Fruit fly (Drosophila melanogaster) whole organism, embryonic: ENCODE data around the gene Ir75b.
A peak's percentile ranks its signal among the peaks of the same experiment; 100 is the strongest.

Source experiments
- BEAF-32 ChIP-seq: fragments of 200-800 bp; sonication (Bioruptor generic); optimal IDR thresholded peaks from 3 replicates; lab custom pipeline; 2017; ENCODE audit warnings: missing biosample characterization, missing genetic modification characterization, mild to moderate bottlenecking, moderate library complexity, missing genetic modification reagents
- Bgb ChIP-seq: fragments of 200-800 bp; sonication (Bioruptor generic); IDR thresholded peaks from 2 replicates; pipeline ENCODE4 v1.3.6; 2022; ENCODE audit warnings: missing biosample characterization, missing genetic modification characterization; ENCODE audit not compliant: partially characterized antibody
- CG10147 ChIP-seq: fragments of 200-800 bp; sonication (Bioruptor generic); optimal IDR thresholded peaks from 2 replicates; lab custom pipeline; 2019; ENCODE audit warnings: missing biosample characterization, mild to moderate bottlenecking, missing genetic modification characterization, moderate library complexity
- CG10267 ChIP-seq: fragments of 200-800 bp; sonication (Bioruptor generic); optimal IDR thresholded peaks from 2 replicates; lab custom pipeline; 2018; ENCODE audit warnings: missing biosample characterization, mild to moderate bottlenecking, missing genetic modification characterization, moderate library complexity
- CG10543 ChIP-seq: fragments of 200-800 bp; sonication (Bioruptor generic); optimal IDR thresholded peaks from 3 replicates; lab custom pipeline; 2017; ENCODE audit warnings: missing biosample characterization, mild to moderate bottlenecking, missing genetic modification characterization, moderate library complexity
- CG10565 ChIP-seq: fragments of 200-800 bp; sonication (Bioruptor generic); optimal IDR thresholded peaks from 3 replicates; lab custom pipeline; 2016; ENCODE audit warnings: missing biosample characterization, mild to moderate bottlenecking, missing genetic modification characterization
- CG11093 ChIP-seq: fragments of 200-800 bp; sonication (Bioruptor generic); IDR thresholded peaks from 3 replicates; pipeline ENCODE4 v1.3.6; 2022; ENCODE audit warnings: missing biosample characterization, missing genetic modification characterization
- CG12071 ChIP-seq: fragments of 200-800 bp; sonication (Bioruptor generic); optimal IDR thresholded peaks from 3 replicates; lab custom pipeline; 2018; ENCODE audit warnings: missing biosample characterization, mild to moderate bottlenecking, missing genetic modification characterization
- CG12299 ChIP-seq: fragments of 200-800 bp; sonication (Bioruptor generic); optimal IDR thresholded peaks from 2 replicates; lab custom pipeline; 2018; ENCODE audit warnings: missing biosample characterization, mild to moderate bottlenecking, missing genetic modification characterization
- CG1233 ChIP-seq: fragments of 200-800 bp; sonication (Bioruptor generic); optimal IDR thresholded peaks from 4 replicates; lab custom pipeline; 2018; ENCODE audit warnings: missing biosample characterization, mild to moderate bottlenecking, missing genetic modification characterization
- CG17385 ChIP-seq: fragments of 200-800 bp; sonication (Bioruptor generic); optimal IDR thresholded peaks from 3 replicates; lab custom pipeline; 2018; ENCODE audit warnings: missing biosample characterization, mild to moderate bottlenecking, missing genetic modification characterization
- CG17568 ChIP-seq: fragments of 200-800 bp; sonication (Bioruptor generic); optimal IDR thresholded peaks from 2 replicates; lab custom pipeline; 2018; ENCODE audit warnings: missing biosample characterization, mild to moderate bottlenecking, missing genetic modification characterization, moderate library complexity
- CG18599 ChIP-seq: fragments of 200-800 bp; sonication (Bioruptor generic); optimal IDR thresholded peaks from 3 replicates; lab custom pipeline; 2017; ENCODE audit warnings: missing biosample characterization, missing genetic modification characterization, mild to moderate bottlenecking, moderate library complexity, missing genetic modification reagents
- CG30020 ChIP-seq: fragments of 200-800 bp; optimal IDR thresholded peaks from 2 replicates; lab custom pipeline; 2019; ENCODE audit warnings: missing biosample characterization, mild to moderate bottlenecking, missing genetic modification characterization, moderate library complexity
- CG30431 ChIP-seq: fragments of 200-800 bp; sonication (Bioruptor generic); optimal IDR thresholded peaks from 2 replicates; lab custom pipeline; 2017; ENCODE audit warnings: missing biosample characterization, missing genetic modification characterization
- CG32767 ChIP-seq: fragments of 200-800 bp; sonication (Bioruptor generic); IDR thresholded peaks from 2 replicates; pipeline ENCODE4 v1.3.6; 2022; ENCODE audit warnings: missing biosample characterization, missing genetic modification characterization
- CG34224 ChIP-seq: fragments of 200-800 bp; sonication (Bioruptor generic); IDR thresholded peaks from 3 replicates; pipeline ENCODE4 v1.3.6; 2022; ENCODE audit warnings: missing biosample characterization, missing genetic modification characterization; ENCODE audit not compliant: partially characterized antibody
- CG6254 ChIP-seq: fragments of 200-800 bp; sonication (Bioruptor generic); optimal IDR thresholded peaks from 3 replicates; lab custom pipeline; 2017; ENCODE audit warnings: mild to moderate bottlenecking, missing biosample characterization, missing genetic modification reagents, missing genetic modification characterization
- CG7786 ChIP-seq: fragments of 200-800 bp; sonication (Bioruptor generic); optimal IDR thresholded peaks from 2 replicates; lab custom pipeline; 2016; ENCODE audit warnings: missing biosample characterization, missing genetic modification characterization
- CG7928 ChIP-seq: fragments of 200-800 bp; sonication (Bioruptor generic); optimal IDR thresholded peaks from 2 replicates; lab custom pipeline; 2017; ENCODE audit warnings: missing biosample characterization, mild to moderate bottlenecking, missing genetic modification characterization
- CG8388 ChIP-seq: fragments of 200-800 bp; sonication (Bioruptor generic); optimal IDR thresholded peaks from 2 replicates; lab custom pipeline; 2019; ENCODE audit warnings: missing biosample characterization, mild to moderate bottlenecking, missing genetic modification characterization, moderate library complexity
- CG9437 ChIP-seq: fragments of 200-800 bp; sonication (Bioruptor generic); optimal IDR thresholded peaks from 2 replicates; lab custom pipeline; 2018; ENCODE audit warnings: missing biosample characterization, mild to moderate bottlenecking, missing genetic modification characterization
- CrebB ChIP-seq: fragments of 200-800 bp; sonication (Bioruptor generic); optimal IDR thresholded peaks from 3 replicates; lab custom pipeline; 2018; ENCODE audit warnings: missing biosample characterization, mild to moderate bottlenecking, missing genetic modification characterization
- E2f2 ChIP-seq: fragments of 200-800 bp; sonication (Bioruptor generic); IDR thresholded peaks from 2 replicates; pipeline ENCODE4 v1.3.6; 2022; ENCODE audit warnings: missing biosample characterization, missing genetic modification characterization
- Elba2 ChIP-seq: fragments of 200-800 bp; sonication (Bioruptor generic); optimal IDR thresholded peaks from 3 replicates; lab custom pipeline; 2016; ENCODE audit warnings: missing biosample characterization, missing genetic modification characterization
- Fer2 ChIP-seq: fragments of 200-800 bp; sonication (Bioruptor generic); optimal IDR thresholded peaks from 2 replicates; lab custom pipeline; 2018; ENCODE audit warnings: missing biosample characterization, mild to moderate bottlenecking, missing genetic modification characterization, moderate library complexity
- HHEX ChIP-seq: fragments of 200-800 bp; sonication (Bioruptor generic); optimal IDR thresholded peaks from 3 replicates; lab custom pipeline; 2017; ENCODE audit warnings: missing biosample characterization, mild to moderate bottlenecking, missing genetic modification characterization, missing genetic modification reagents
- HmgD ChIP-seq: fragments of 200-800 bp; sonication (Bioruptor generic); optimal IDR thresholded peaks from 3 replicates; lab custom pipeline; 2016; ENCODE audit warnings: missing biosample characterization, missing genetic modification characterization
- Jarid2 ChIP-seq: fragments of 200-800 bp; sonication (Bioruptor generic); optimal IDR thresholded peaks from 3 replicates; lab custom pipeline; 2017; ENCODE audit warnings: mild to moderate bottlenecking, missing biosample characterization, missing genetic modification reagents, missing genetic modification characterization
- MBD-R2 ChIP-seq: fragments of 200-800 bp; sonication (Bioruptor generic); IDR thresholded peaks from 2 replicates; pipeline ENCODE4 v1.3.6; 2022; ENCODE audit warnings: missing biosample characterization, missing genetic modification characterization
- Nf-YA ChIP-seq: fragments of 200-800 bp; sonication (Bioruptor generic); IDR thresholded peaks from 2 replicates; pipeline ENCODE4 v1.3.6; 2022; ENCODE audit warnings: missing biosample characterization, missing genetic modification characterization
- Ptx1 ChIP-seq: fragments of 200-800 bp; sonication (Bioruptor generic); IDR thresholded peaks from 2 replicates; pipeline ENCODE4 v1.3.6; 2022; ENCODE audit warnings: missing biosample characterization, missing genetic modification characterization
- Side ChIP-seq: fragments of 200-800 bp; sonication (Bioruptor generic); optimal IDR thresholded peaks from 2 replicates; lab custom pipeline; 2016; ENCODE audit warnings: missing biosample characterization, missing genetic modification characterization
- Tbp ChIP-seq: fragments of >200 bp; optimal IDR thresholded peaks from 2 replicates; lab custom pipeline; 2018; ENCODE audit warnings: missing biosample characterization, missing genetic modification characterization
- al ChIP-seq: fragments of 200-800 bp; sonication (Bioruptor generic); IDR thresholded peaks from 2 replicates; pipeline ENCODE4 v1.3.6; 2022; ENCODE audit warnings: missing biosample characterization, missing genetic modification characterization
- chif ChIP-seq, 2 experiments: fragments of 200-800 bp; sonication (Bioruptor generic); optimal IDR thresholded peaks; 3 replicates each; lab custom pipeline; 2016; ENCODE audit warnings: missing biosample characterization in 2 of 2, missing genetic modification characterization in 2 of 2
- crc ChIP-seq: fragments of 200-800 bp; sonication (Bioruptor generic); optimal IDR thresholded peaks from 2 replicates; lab custom pipeline; 2016; ENCODE audit warnings: missing biosample characterization, missing genetic modification characterization
- dmrt11E ChIP-seq: fragments of 200-800 bp; sonication (Bioruptor generic); optimal IDR thresholded peaks from 3 replicates; lab custom pipeline; 2018; ENCODE audit warnings: missing biosample characterization, mild to moderate bottlenecking, missing genetic modification characterization, moderate library complexity
- dmrt99B ChIP-seq: fragments of 200-800 bp; sonication (Bioruptor generic); optimal IDR thresholded peaks from 2 replicates; lab custom pipeline; 2018; ENCODE audit warnings: missing biosample characterization, mild to moderate bottlenecking, missing genetic modification characterization, moderate library complexity
- emc ChIP-seq: fragments of 200-800 bp; sonication (Bioruptor generic); optimal IDR thresholded peaks from 2 replicates; lab custom pipeline; 2016; ENCODE audit warnings: missing biosample characterization, missing genetic modification characterization
- gcm ChIP-seq: fragments of 200-800 bp; sonication (Bioruptor generic); optimal IDR thresholded peaks from 2 replicates; lab custom pipeline; 2019; ENCODE audit warnings: missing biosample characterization, mild to moderate bottlenecking, missing genetic modification characterization, moderate library complexity
- kni ChIP-seq: fragments of 200-800 bp; sonication (Bioruptor generic); optimal IDR thresholded peaks from 3 replicates; lab custom pipeline; 2017; ENCODE audit warnings: mild to moderate bottlenecking, missing biosample characterization, missing genetic modification reagents, missing genetic modification characterization
- mirr ChIP-seq: fragments of 200-800 bp; sonication (Bioruptor generic); optimal IDR thresholded peaks from 3 replicates; lab custom pipeline; 2018; ENCODE audit warnings: missing biosample characterization, mild to moderate bottlenecking, missing genetic modification characterization
- org-1 ChIP-seq: fragments of 200-800 bp; sonication (Bioruptor generic); optimal IDR thresholded peaks from 2 replicates; lab custom pipeline; 2017; ENCODE audit warnings: missing biosample characterization, missing genetic modification characterization
- p53 ChIP-seq: fragments of 200-800 bp; sonication (Bioruptor generic); optimal IDR thresholded peaks from 2 replicates; lab custom pipeline; 2016; ENCODE audit warnings: missing biosample characterization, missing genetic modification characterization
- pho ChIP-seq: fragments of 200-800 bp; sonication (Bioruptor generic); optimal IDR thresholded peaks from 2 replicates; lab custom pipeline; 2016; ENCODE audit warnings: missing biosample characterization, missing genetic modification characterization
- sisA ChIP-seq: fragments of 200-800 bp; sonication (Bioruptor generic); IDR thresholded peaks from 2 replicates; pipeline ENCODE4 v1.3.6; 2022; ENCODE audit warnings: missing biosample characterization, missing genetic modification characterization
- slbo ChIP-seq: fragments of 200-800 bp; sonication (Bioruptor generic); IDR thresholded peaks from 2 replicates; pipeline ENCODE4 v1.3.6; 2022; ENCODE audit warnings: missing biosample characterization, missing genetic modification characterization
- sna ChIP-seq: fragments of 200-800 bp; sonication (Bioruptor generic); IDR thresholded peaks from 2 replicates; pipeline ENCODE4 v1.3.6; 2022; ENCODE audit warnings: missing biosample characterization, missing genetic modification characterization; ENCODE audit not compliant: partially characterized antibody
- tgo ChIP-seq: fragments of 200-800 bp; sonication (Bioruptor generic); IDR thresholded peaks from 3 replicates; pipeline ENCODE4 v1.3.6; 2022; ENCODE audit warnings: missing biosample characterization, missing genetic modification characterization
- yki ChIP-seq: fragments of >200 bp; optimal IDR thresholded peaks from 3 replicates; lab custom pipeline; 2018

Gene Ir75b

dm6 chr3L:17808597-17809213, 11.3 kb downstream of the Ir75b start, which contains the start of gene CG32191 (continued):
- TF ChIP-seq p53 (GFP tag; lab: Kevin White, UChicago) (no peak), Elba2 (GFP tag; lab: Kevin White, UChicago) (no peak), BEAF-32 (GFP tag; lab: Kevin White, UChicago) (no peak), gcm (GFP tag; lab: Kevin White, UChicago) (no peak), CG10543 (GFP tag; lab: Kevin White, UChicago) (peak; percentile 44), CG6254 (GFP tag; lab: Kevin White, UChicago) (no peak), CG10267 (no peak), Bgb (GFP tag; lab: Robert Waterston, UW) (no peak), CG18599 (GFP tag; lab: Kevin White, UChicago) (no peak), CG7786 (GFP tag; lab: Kevin White, UChicago) (no peak), yki (no peak), CG1233 (GFP tag; lab: Kevin White, UChicago) (no peak), pho (GFP tag; lab: Kevin White, UChicago) (no peak), CG17385 (GFP tag; lab: Kevin White, UChicago) (no peak), Ptx1 (GFP tag; lab: Robert Waterston, UW) (no peak), HHEX (peak; percentile 37), CG17568 (GFP tag; lab: Kevin White, UChicago) (no peak), CG9437 (GFP tag; lab: Kevin White, UChicago) (peak; percentile 59), dmrt11E (tag; lab: Kevin White, UChicago) (no peak), sna (no peak), sisA (GFP tag; lab: Robert Waterston, UW) (no peak), CG30020 (tag; lab: Kevin White, UChicago) (no peak), CrebB (tag; lab: Kevin White, UChicago) (peak; percentile 2), HmgD (GFP tag; lab: Kevin White, UChicago) (no peak), CG30431 (GFP tag; lab: Kevin White, UChicago) (no peak), CG10147 (no peak), E2f2 (no peak), al (GFP tag; lab: Robert Waterston, UW) (no peak), Fer2 (tag; lab: Kevin White, UChicago) (no peak), slbo (no peak), CG7928 (GFP tag; lab: Kevin White, UChicago) (no peak), CG32767 (GFP tag; lab: Robert Waterston, UW) (no peak), Jarid2 (GFP tag; lab: Kevin White, UChicago) (peak; percentile 27), CG12071 (peak; percentile 32), CG10565 (GFP tag; lab: Kevin White, UChicago) (no peak), CG8388 (GFP tag; lab: Kevin White, UChicago) (no peak), chif (GFP tag; optimal IDR thresholded peaks at IDR 0.05; lab: Kevin White, UChicago) (no peak), Nf-YA (no peak), MBD-R2 (GFP tag; lab: Robert Waterston, UW) (no peak), Tbp (GFP tag; lab: Kevin White, UChicago) (no peak), crc (GFP tag; lab: Kevin White, UChicago) (no peak), CG34224 (GFP tag; lab: Robert Waterston, UW) (no peak), dmrt99B (tag; lab: Kevin White, UChicago) (no peak), mirr (GFP tag; lab: Kevin White, UChicago) (peak; percentile 44), tgo (GFP tag; lab: Robert Waterston, UW) (no peak), Side (no peak), org-1 (no peak), emc (no peak), kni (no peak), CG11093 (GFP tag; lab: Robert Waterston, UW) (no peak), CG12299 (tag; lab: Kevin White, UChicago) (no peak)
